Worm (Caenorhabditis elegans): ENCODE data around the gene unc-33.

DNA sequence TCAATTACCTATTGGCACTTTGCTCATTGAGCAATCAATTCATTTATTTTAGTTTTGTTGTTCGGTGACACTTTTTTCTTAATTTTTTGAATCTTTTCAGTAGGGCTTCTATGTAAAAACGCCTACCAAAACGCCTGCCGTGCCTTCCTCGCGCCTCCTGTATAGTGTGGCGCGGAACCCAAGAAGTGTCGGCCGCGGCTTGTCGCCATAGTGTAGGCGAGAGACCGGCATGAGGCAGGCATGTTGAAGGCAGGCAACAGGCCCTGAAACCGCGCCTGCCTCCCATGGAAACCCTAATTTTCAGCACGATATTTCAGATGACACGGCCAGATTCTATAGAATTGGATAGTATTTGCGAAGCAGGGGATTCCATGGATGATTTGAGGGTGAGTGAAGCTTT, 51.9 kb downstream of the unc-33 start, which contains the start of gene otpl-1:
- TF ChIP-seq unc-62 (GFP tag; optimal IDR thresholded peaks at IDR 0.05) (no peak), R02D3.7 (tag; optimal IDR thresholded peaks at IDR 0.05) (no peak), pqm-1 (tag; optimal IDR thresholded peaks at IDR 0.05) (no peak)
